Fruit fly (Drosophila melanogaster) whole organism, pupa: ENCODE data around the gene CG11309.

Experiments used
- CG10348 ChIP-seq: fragments of 200-800 bp; sonication (Bioruptor generic); IDR thresholded peaks from 2 replicates; pipeline ENCODE4 v1.3.6; 2022; ENCODE audit warnings: missing biosample characterization, missing genetic modification characterization
- CG12605 ChIP-seq: fragments of 200-800 bp; sonication (Bioruptor generic); IDR thresholded peaks from 2 replicates; pipeline ENCODE4 v1.3.6; 2022; ENCODE audit warnings: missing biosample characterization, missing genetic modification characterization
- CG13204 ChIP-seq: fragments of 200-800 bp; sonication (Bioruptor generic); optimal IDR thresholded peaks from 2 replicates; lab custom pipeline; 2018; ENCODE audit warnings: missing biosample characterization, mild to moderate bottlenecking, missing genetic modification characterization, moderate library complexity
- CG14655 ChIP-seq: fragments of 200-800 bp; sonication (Bioruptor generic); optimal IDR thresholded peaks from 3 replicates; lab custom pipeline; 2017; ENCODE audit warnings: mild to moderate bottlenecking, missing biosample characterization, missing genetic modification reagents, missing genetic modification characterization
- CG15710 ChIP-seq: fragments of 200-800 bp; sonication (Bioruptor generic); optimal IDR thresholded peaks from 2 replicates; lab custom pipeline; 2018; ENCODE audit warnings: missing biosample characterization, mild to moderate bottlenecking, missing genetic modification characterization, moderate library complexity
- CG17806 ChIP-seq: fragments of 200-800 bp; sonication (Bioruptor generic); optimal IDR thresholded peaks from 2 replicates; lab custom pipeline; 2018; ENCODE audit warnings: missing biosample characterization, mild to moderate bottlenecking, missing genetic modification characterization, moderate library complexity
- CG32121 ChIP-seq: fragments of 200-800 bp; sonication (Bioruptor generic); IDR thresholded peaks from 2 replicates; pipeline ENCODE4 v1.3.6; 2022; ENCODE audit warnings: missing biosample characterization, missing genetic modification characterization
- CG34367 ChIP-seq: fragments of 200-800 bp; sonication (Bioruptor generic); optimal IDR thresholded peaks from 2 replicates; lab custom pipeline; 2018; ENCODE audit warnings: missing biosample characterization, mild to moderate bottlenecking, missing genetic modification characterization
- CG4496 ChIP-seq: fragments of 200-800 bp; sonication (Bioruptor generic); IDR thresholded peaks from 3 replicates; pipeline ENCODE4 v1.3.6; 2022; ENCODE audit warnings: missing biosample characterization, missing genetic modification characterization
- CG8159 ChIP-seq: fragments of 200-800 bp; sonication (Bioruptor generic); optimal IDR thresholded peaks from 3 replicates; lab custom pipeline; 2018; ENCODE audit warnings: missing biosample characterization, mild to moderate bottlenecking, missing genetic modification characterization, moderate library complexity
- CG8301 ChIP-seq: fragments of 200-800 bp; sonication (Bioruptor generic); optimal IDR thresholded peaks from 2 replicates; lab custom pipeline; 2018; ENCODE audit warnings: missing biosample characterization, mild to moderate bottlenecking, missing genetic modification characterization
- CG9948 ChIP-seq: fragments of 200-800 bp; sonication (Bioruptor generic); optimal IDR thresholded peaks from 2 replicates; lab custom pipeline; 2018; ENCODE audit warnings: missing biosample characterization, mild to moderate bottlenecking, missing genetic modification characterization, moderate library complexity
- D1 ChIP-seq: fragments of 200-800 bp; sonication (Bioruptor generic); optimal IDR thresholded peaks from 2 replicates; lab custom pipeline; 2018; ENCODE audit warnings: missing biosample characterization, mild to moderate bottlenecking, missing genetic modification characterization, moderate library complexity
- EcR ChIP-seq: fragments of 200-800 bp; sonication (Bioruptor generic); optimal IDR thresholded peaks from 3 replicates; lab custom pipeline; 2019; ENCODE audit warnings: missing biosample characterization, missing genetic modification characterization, mild to moderate bottlenecking, moderate library complexity, missing genetic modification reagents
- Ets98B ChIP-seq: fragments of 200-800 bp; sonication (Bioruptor generic); IDR thresholded peaks from 2 replicates; pipeline ENCODE4 v1.3.6; 2022; ENCODE audit warnings: missing biosample characterization, missing genetic modification characterization
- Pif1A ChIP-seq: fragments of 200-800 bp; sonication (Bioruptor generic); optimal IDR thresholded peaks from 3 replicates; lab custom pipeline; 2016; ENCODE audit warnings: missing biosample characterization, missing genetic modification characterization
- Pif1B ChIP-seq: fragments of 200-800 bp; sonication (Bioruptor generic); optimal IDR thresholded peaks from 3 replicates; lab custom pipeline; 2016; ENCODE audit warnings: missing biosample characterization, missing genetic modification characterization
- Snoo ChIP-seq: fragments of 200-800 bp; sonication (Bioruptor generic); optimal IDR thresholded peaks from 3 replicates; lab custom pipeline; 2017; ENCODE audit warnings: missing biosample characterization, mild to moderate bottlenecking, missing genetic modification characterization, inconsistent platforms
- fd96Ca ChIP-seq: fragments of 200-800 bp; sonication (Bioruptor generic); IDR thresholded peaks from 3 replicates; pipeline ENCODE4 v1.3.6; 2022; ENCODE audit warnings: missing biosample characterization, missing genetic modification characterization
- gl ChIP-seq: fragments of 200-800 bp; sonication (Bioruptor generic); optimal IDR thresholded peaks from 2 replicates; lab custom pipeline; 2018; ENCODE audit warnings: missing biosample characterization, mild to moderate bottlenecking, missing genetic modification characterization
- rn ChIP-seq: fragments of 200-800 bp; sonication (Bioruptor generic); IDR thresholded peaks from 2 replicates; pipeline ENCODE4 v1.3.6; 2022; ENCODE audit warnings: missing biosample characterization, missing genetic modification characterization

CG11309 gene

dm6 chr3L:21285639-21286338 is 18.7 kb downstream of the CG11309 start, which contains the start of the genes CG12974 and pzg:
Gene CG12974, minus strand, starts transcription at chr3L:21285962.
Gene pzg, plus strand, starts transcription at chr3L:21286099.
- TF ChIP-seq CG15710 (tag; lab: Kevin White, UChicago): peak; percentile 56
- peak; percentile 29; the same call in 1 of the 2 replicates for TF ChIP-seq Ets98B (GFP tag; lab: Robert Waterston, UW)
- peak; percentile 61 for TF ChIP-seq EcR (GFP tag; lab: Kevin White, UChicago)
- peak; percentile 34; the same call in 1 of the 2 replicates for TF ChIP-seq CG32121 (GFP tag; lab: Robert Waterston, UW)
- no peak for TF ChIP-seq CG8301
- TF ChIP-seq gl (tag; lab: Kevin White, UChicago): peak; percentile 40
- TF ChIP-seq CG13204 (GFP tag; lab: Kevin White, UChicago): no peak
- no peak for TF ChIP-seq Pif1A (GFP tag; lab: Kevin White, UChicago)
- 0 out of 2 replicates have a peak, but pooled peaks have one; percentile 9 for TF ChIP-seq rn (GFP tag; lab: Robert Waterston, UW)
- TF ChIP-seq CG9948 (tag; lab: Kevin White, UChicago): peak; percentile 38
- TF ChIP-seq CG8159: peak; percentile 57
- peak; percentile 61 for TF ChIP-seq Snoo
- peak; percentile 81; the same call in 2 of the 3 replicates for TF ChIP-seq CG4496 (GFP tag; lab: Robert Waterston, UW)
- peak; percentile 78; the same call in 2 of the 3 replicates for TF ChIP-seq fd96Ca (GFP tag; lab: Robert Waterston, UW)
- peak; percentile 55 for TF ChIP-seq CG34367 (tag; lab: Kevin White, UChicago)

dm6 chr3L:21284720-21285638 is 19.5 kb downstream of the CG11309 start:
- TF ChIP-seq fd96Ca (GFP tag; lab: Robert Waterston, UW) (no peak), CG10348 (GFP tag; lab: Robert Waterston, UW) (no peak; the same call in 1 of the 2 replicates), rn (GFP tag; lab: Robert Waterston, UW) (no peak), Pif1A (GFP tag; lab: Kevin White, UChicago) (no peak), CG13204 (GFP tag; lab: Kevin White, UChicago) (no peak), CG15710 (tag; lab: Kevin White, UChicago) (no peak), D1 (no peak), Pif1B (GFP tag; lab: Kevin White, UChicago) (no peak), CG8301 (no peak), CG17806 (no peak), gl (tag; lab: Kevin White, UChicago) (no peak), CG34367 (tag; lab: Kevin White, UChicago) (no peak), CG32121 (GFP tag; lab: Robert Waterston, UW) (no peak), CG4496 (GFP tag; lab: Robert Waterston, UW) (no peak), CG9948 (tag; lab: Kevin White, UChicago) (no peak), CG14655 (no peak)
- TF ChIP-seq, all 21 proteins: peak for 0

dm6 chr3L:21283795-21284194 is 20.7 kb downstream of the CG11309 start:
- TF ChIP-seq fd96Ca (GFP tag; lab: Robert Waterston, UW) (no peak), rn (GFP tag; lab: Robert Waterston, UW) (no peak), CG8159 (no peak), CG9948 (tag; lab: Kevin White, UChicago) (no peak), CG34367 (tag; lab: Kevin White, UChicago) (no peak), CG14655 (no peak), CG10348 (GFP tag; lab: Robert Waterston, UW) (no peak), CG32121 (GFP tag; lab: Robert Waterston, UW) (no peak), Ets98B (GFP tag; lab: Robert Waterston, UW) (no peak), D1 (no peak), CG4496 (GFP tag; lab: Robert Waterston, UW) (no peak), CG15710 (tag; lab: Kevin White, UChicago) (no peak), CG17806 (no peak)

dm6 chr3L:21282741-21283140 is 21.7 kb downstream of the CG11309 start:
- TF ChIP-seq CG8159 (no peak), CG32121 (GFP tag; lab: Robert Waterston, UW) (no peak), CG15710 (tag; lab: Kevin White, UChicago) (no peak), CG13204 (GFP tag; lab: Kevin White, UChicago) (no peak), CG10348 (GFP tag; lab: Robert Waterston, UW) (no peak), Pif1A (GFP tag; lab: Kevin White, UChicago) (no peak), CG34367 (tag; lab: Kevin White, UChicago) (no peak), rn (GFP tag; lab: Robert Waterston, UW) (no peak), CG4496 (GFP tag; lab: Robert Waterston, UW) (no peak), CG17806 (no peak), Snoo (no peak), EcR (GFP tag; lab: Kevin White, UChicago) (no peak), CG12605 (GFP tag; lab: Robert Waterston, UW) (no peak), CG14655 (no peak), Pif1B (GFP tag; lab: Kevin White, UChicago) (no peak), CG9948 (tag; lab: Kevin White, UChicago) (no peak), Ets98B (GFP tag; lab: Robert Waterston, UW) (no peak), fd96Ca (GFP tag; lab: Robert Waterston, UW) (no peak)
- TF ChIP-seq, all 21 proteins: peak for 0
